Worm (Caenorhabditis elegans): ENCODE results near the gene nlp-29.

ce11 chrV:4019188-4019587 is 35.0 kb downstream of the nlp-29 start, which contains the start of gene K09D9.3:
- TF ChIP-seq skn-1 (tag; optimal IDR thresholded peaks at IDR 0.05) (no peak), ama-1 (optimal IDR thresholded peaks at IDR 0.05) (no peak), nhr-11 (tag; optimal IDR thresholded peaks at IDR 0.05) (no peak), unc-39 (tag; optimal IDR thresholded peaks at IDR 0.05) (no peak), lin-15B (tag; optimal IDR thresholded peaks at IDR 0.05) (no peak)

Measured in whole organism, L3 larva.